Fruit fly (Drosophila melanogaster) whole organism, larva: ENCODE data around the gene CG10345.

Source experiments
- noc ChIP-seq: fragments of 200-800 bp; sonication (Bioruptor generic); optimal IDR thresholded peaks from 3 replicates; lab custom pipeline; 2019; ENCODE audit warnings: missing biosample characterization, mild to moderate bottlenecking, missing genetic modification characterization, moderate library complexity

Gene CG10345

DNA sequence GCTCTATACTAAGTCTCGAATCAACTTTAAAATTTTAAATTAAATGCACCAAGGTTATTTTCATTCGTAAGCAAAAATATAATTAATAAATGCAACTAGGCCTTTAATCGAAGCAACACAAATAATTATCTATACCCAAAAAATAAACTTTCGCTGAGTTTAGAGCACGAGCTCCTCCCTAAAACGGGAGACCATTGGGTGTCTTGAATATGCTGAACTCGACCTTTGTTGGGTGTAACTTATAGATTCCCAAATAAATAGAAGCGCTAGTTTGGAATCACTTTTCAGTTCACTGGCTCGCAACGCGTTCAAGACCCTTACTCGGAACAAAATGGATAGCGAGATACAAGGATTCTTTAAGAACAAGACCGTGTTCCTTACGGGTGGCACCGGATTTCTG is 13.0 kb upstream of the CG10345 start, which contains the start of gene CG17560:
CG17560 (plus strand) TSS at position 301 of the 400 bp plus-strand sequence.
- TF ChIP-seq noc, result no peak

DNA sequence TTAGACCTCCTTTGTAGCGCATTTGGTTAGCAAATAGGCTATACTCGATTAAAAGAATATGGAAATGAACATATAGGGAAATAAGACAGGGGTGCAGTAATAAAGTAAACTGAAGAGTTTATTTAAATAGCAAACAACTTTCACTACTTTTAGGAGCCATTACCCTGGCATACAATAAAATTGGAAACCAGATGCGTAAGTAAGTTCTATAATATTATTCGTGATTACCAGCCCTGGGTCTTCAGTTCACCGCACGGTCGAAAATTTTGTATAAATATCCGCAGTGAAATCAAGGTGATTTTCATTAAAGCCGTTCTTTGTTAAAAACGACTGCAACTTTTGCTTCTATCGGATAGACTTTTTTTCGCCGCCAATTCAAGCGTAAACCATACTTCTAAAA is 10.3 kb upstream of the CG10345 start, which contains the start of gene CG17562:
CG17562 (plus strand) TSS at position 301 of the 400 bp plus-strand sequence.
- no peak for TF ChIP-seq noc

DNA sequence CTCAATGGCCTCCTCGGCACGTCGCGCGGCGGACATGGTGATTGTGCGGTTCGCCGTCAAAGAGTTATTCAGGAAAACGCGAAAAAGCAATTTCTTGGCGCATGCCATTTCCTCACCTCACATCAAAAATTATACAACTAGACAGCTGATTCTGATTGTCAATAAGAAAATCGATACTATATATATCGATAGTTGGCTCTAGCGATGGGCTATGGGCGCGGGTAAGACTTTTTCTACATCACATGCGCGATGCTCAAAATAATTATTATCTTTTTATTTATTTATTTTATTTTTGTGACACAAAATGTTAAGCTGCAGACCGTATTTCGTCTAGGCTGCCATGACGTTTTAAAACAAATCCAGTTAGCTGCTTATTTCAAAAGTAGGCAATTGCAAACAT is 9.6 kb upstream of the CG10345 start, which contains the start of gene CG10340:
CG10340 (minus strand) TSS at position 151 of the 400 bp plus-strand sequence.
- no peak for TF ChIP-seq noc

DNA sequence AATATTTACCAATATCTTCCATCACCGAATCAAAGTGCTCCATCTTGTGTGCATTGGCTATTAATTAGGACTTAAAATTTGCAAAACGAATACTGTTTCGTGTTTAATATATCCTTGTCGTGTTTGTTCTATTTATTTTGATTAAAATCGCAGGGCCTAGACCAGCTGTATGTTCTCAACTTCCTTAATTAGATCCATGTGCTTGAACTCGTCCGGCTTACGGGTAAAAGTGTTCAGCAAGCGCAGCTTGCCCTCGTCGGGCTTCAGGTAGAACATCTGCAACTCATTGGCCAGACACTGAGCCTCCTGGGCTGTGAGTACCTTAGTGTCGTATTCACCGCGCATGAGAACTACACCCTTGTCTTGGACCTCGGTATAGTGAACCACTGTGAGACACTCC is 8.6 kb upstream of the CG10345 start, which contains the start of gene CG12783:
CG12783 (minus strand) TSS at position 101 of the 400 bp plus-strand sequence.
- TF ChIP-seq noc, result no peak

DNA sequence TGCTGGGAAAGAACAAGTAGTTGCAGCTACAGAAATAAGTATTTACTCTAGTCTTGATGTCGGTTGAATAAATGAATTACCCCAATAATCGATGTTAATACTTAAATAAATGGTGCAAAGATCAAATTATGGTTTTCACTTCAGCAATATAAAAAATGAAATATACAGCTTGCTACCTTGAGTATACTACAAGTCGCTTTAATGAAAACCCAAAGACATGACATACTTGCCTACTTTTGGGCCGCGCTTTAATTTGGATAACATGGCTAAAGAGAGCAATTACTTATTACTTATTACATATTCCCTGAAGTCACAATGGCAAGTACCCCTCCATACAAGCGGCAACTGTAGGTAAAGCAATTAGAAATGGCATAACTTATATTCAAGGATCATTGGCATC is 6.6 kb upstream of the CG10345 start:
- no peak for TF ChIP-seq noc

- TF ChIP-seq noc, result no peak
Measured at dm6 chr3R:16608920-16609319, 4.3 kb upstream of the CG10345 start, which contains the start of gene NPF. NPF (plus strand) TSS chr3R:16609220.

DNA sequence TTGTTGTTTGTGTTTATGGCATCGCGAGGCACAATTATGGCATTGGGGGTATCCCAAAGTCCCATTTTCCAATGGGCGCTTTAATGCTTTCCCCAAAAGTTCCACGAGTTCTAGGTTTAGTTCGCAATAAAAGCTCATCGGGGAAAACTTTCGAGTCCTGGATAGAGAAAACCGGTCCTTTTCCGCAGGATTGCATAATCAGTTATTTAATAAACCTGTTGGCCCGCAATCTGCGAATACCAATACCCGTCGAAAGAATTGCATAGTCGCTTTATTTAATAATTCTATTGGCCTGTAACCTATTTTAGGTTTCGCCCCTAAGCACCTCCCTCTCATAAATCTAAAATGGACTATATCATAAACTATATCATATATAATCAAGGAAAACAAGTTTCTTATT is 1.3 kb upstream of the CG10345 start:
- no peak for TF ChIP-seq noc

dm6 chr3R:16600735-16601134 is 3.9 kb downstream of the CG10345 start:
- TF ChIP-seq noc, result no peak

dm6 chr3R:16599647-16600046 is 5.0 kb downstream of the CG10345 start:
- TF ChIP-seq noc, result no peak

dm6 chr3R:16594961-16595360 is 9.7 kb downstream of the CG10345 start:
- no peak for TF ChIP-seq noc

- no peak for TF ChIP-seq noc
Measured at dm6 chr3R:16594056-16594858, 10.4 kb downstream of the CG10345 start, which contains the start of gene CG14892. CG14892 (plus strand) TSS chr3R:16594414.

DNA sequence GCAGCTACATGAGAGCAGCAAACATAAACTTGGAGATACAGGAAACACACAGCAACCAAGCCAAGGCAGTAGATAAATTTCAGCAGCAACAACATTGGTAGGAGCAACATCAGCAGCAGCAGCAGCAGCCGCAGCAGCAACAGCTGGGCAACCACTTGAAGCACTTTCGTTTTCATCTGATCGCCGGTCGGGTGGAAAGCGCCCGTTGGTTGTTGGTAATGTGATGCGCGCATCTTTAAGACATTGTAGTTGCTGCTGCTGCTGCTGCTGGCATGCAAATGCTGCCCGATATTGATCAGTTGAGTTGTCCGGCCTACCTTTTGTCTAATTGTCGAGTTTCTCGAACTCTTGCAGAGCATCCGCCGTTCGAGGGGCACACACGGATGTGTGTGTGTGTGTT is 13.3 kb downstream of the CG10345 start:
- no peak for TF ChIP-seq noc

DNA sequence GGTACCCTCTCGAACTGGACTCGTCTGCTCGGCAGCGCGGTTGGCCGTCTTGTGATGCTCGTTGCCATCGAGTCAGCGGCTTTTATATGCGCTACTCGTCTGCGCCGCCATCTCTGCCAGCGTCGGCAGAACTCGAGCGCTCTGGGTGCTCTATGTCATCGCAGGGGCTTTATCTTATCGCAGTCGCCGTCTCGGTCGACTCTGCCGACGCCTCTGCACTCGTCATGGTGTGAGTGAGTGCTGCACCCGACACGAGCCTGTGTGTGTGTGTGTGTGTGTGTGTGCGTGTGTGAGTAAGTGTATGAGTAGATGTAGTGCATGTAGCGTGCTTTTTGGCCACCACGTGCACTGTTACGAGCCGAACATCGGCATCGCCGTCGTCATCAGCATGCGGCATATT is 21.1 kb downstream of the CG10345 start, which contains the start of gene Scp2:
Scp2 (minus strand) TSS at position 59 of the 400 bp plus-strand sequence.
- TF ChIP-seq noc, result no peak

DNA sequence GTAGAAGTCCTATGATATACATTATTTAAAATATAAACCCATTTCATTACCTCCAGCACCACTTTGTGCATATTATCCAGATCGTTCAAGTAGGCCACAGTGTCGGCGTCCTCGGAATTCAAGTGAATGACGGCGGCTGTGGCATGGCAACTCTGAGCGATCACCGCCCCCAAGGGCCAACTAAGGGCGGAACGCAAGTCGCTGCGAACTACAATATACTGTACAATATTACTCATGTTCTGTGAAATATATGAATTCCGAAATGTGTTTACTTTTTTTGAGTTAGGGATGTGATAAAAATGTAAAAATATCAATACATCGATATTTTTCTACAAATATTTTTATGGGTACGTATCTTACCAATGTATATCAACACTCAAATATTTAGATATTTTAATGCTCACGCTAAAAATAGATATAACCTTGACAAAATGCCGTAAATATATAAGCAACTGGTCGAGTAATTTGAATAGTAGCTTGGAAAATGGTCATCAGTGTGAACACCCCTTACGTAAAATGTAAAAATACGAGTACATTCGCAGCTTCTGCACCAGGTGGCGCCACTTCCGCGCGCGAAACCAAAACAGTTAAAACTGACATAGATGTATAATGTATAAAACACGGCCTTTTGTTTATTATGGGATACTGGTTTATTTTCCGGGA is 31.0 kb downstream of the CG10345 start, which contains the start of gene CG14903:
CG14903 (minus strand) TSS at position 270 of the 663 bp plus-strand sequence.
- no peak for TF ChIP-seq noc

DNA sequence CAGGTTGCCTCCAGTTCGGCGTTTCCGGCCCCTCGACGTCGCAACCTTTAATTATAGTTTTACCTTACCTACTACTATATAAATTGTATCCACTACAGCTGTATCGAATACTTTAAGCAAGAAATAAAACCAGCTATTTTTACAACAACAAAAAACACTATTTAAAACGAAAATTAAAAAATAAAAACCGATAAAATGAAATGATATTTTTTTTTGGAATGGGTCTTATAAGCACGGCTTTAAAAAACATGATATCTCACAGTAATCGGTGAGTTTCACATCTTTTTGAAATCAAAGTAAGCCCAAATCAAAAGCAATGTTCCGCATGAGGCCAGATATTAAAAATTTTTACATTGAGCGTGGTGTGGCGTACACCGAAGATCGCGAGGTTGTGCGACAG is 33.4 kb downstream of the CG10345 start, which contains the start of gene CG14891:
CG14891 (plus strand) TSS at position 301 of the 400 bp plus-strand sequence.
- TF ChIP-seq noc, result no peak

DNA sequence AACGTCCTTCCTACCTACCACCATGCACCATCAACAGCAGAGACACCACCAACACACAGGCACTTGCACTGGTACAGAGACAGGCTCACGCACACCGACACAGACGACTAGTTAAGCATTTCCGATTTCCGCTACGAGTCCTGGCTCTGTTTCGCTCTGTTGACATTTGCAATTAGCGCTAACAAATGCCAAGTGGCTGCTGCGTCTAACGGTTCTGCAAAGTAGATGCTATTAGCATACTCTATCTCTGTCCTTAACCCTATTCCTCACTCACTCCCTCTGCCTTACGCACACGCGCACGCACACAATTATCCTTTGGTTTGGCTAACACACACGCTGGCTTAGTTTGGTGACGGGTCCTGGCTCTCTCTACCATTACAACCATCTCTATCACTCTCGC is 34.2 kb downstream of the CG10345 start:
- TF ChIP-seq noc, result no peak

DNA sequence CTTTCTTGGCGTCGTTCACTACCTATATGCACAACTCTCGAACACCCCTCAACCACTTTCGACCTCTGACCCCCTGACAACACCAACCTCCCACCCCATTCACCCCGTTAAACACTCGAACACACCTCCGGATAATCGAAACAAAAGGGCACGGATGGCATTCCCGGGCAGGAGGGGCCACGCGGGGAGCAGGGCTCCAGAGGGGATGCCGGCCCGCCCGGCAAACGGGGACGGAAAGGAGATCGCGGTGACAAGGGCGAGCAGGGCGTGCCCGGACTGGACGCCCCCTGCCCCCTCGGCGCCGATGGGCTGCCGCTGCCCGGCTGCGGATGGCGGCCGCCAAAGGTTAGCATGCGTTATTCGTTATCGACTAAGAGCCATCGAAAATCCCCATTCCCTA is 35.3 kb downstream of the CG10345 start:
- TF ChIP-seq noc, result no peak
